Worm (Caenorhabditis elegans) whole organism, L4 larva: ENCODE results near the gene F37A4.4.
A peak's percentile ranks its signal among the peaks of the same experiment; 100 is the strongest.

ENCODE experiments used
- T26A8.4 ChIP-seq: fragments of 200-800 bp; sonication (Bioruptor generic); IDR thresholded peaks from 2 replicates; pipeline ENCODE4 v1.3.6; 2022; ENCODE audit warnings: missing genetic modification characterization, missing compliant biosample characterization
- aha-1 ChIP-seq: fragments of 150-350 bp; peaks from one replicate; lab custom pipeline; 2014; ENCODE audit warnings: missing biosample characterization, missing genetic modification characterization
- ceh-32 ChIP-seq: sonication (generic microtip); optimal IDR thresholded peaks from 2 replicates; lab custom pipeline; 2016; ENCODE audit warnings: mild to moderate bottlenecking, missing genetic modification characterization, missing compliant biosample characterization; ENCODE audit not compliant: poor library complexity
- ces-1 ChIP-seq: fragments of 150-350 bp; sonication (generic microtip); optimal IDR thresholded peaks from 4 replicates; lab custom pipeline; 2014; ENCODE audit warnings: missing biosample characterization, missing genetic modification reagents, missing genetic modification characterization
- daf-16 ChIP-seq, 3 experiments: sonication (generic microtip); optimal IDR thresholded peaks; 2 replicates each; lab custom pipeline; 2016 to 2017; ENCODE audit warnings: missing genetic modification characterization in 3 of 3, missing genetic modification reagents in 3 of 3, mild to moderate bottlenecking in 2 of 3, missing compliant biosample characterization in 2 of 3, missing biosample characterization in 1 of 3, moderate library complexity in 1 of 3
- dmd-8 ChIP-seq: fragments of 200-800 bp; sonication (Bioruptor generic); IDR thresholded peaks from 2 replicates; pipeline ENCODE4 v1.3.6; 2022; ENCODE audit warnings: missing genetic modification characterization, missing compliant biosample characterization
- egl-27 ChIP-seq: sonication (generic microtip); optimal IDR thresholded peaks from 3 replicates; lab custom pipeline; 2017; ENCODE audit warnings: missing biosample characterization, missing genetic modification reagents, missing genetic modification characterization
- gei-8 ChIP-seq: fragments of 200-800 bp; sonication (Bioruptor generic); optimal IDR thresholded peaks from 2 replicates; lab custom pipeline; 2018; ENCODE audit warnings: mild to moderate bottlenecking, missing genetic modification characterization, missing compliant biosample characterization
- hlh-30 ChIP-seq: sonication (generic microtip); optimal IDR thresholded peaks from 2 replicates; lab custom pipeline; 2017; ENCODE audit warnings: antibody characterized with exemption, mild to moderate bottlenecking, missing genetic modification characterization, missing compliant biosample characterization; ENCODE audit not compliant: insufficient read depth
- mes-2 ChIP-seq: sonication (generic microtip); optimal IDR thresholded peaks from 2 replicates; lab custom pipeline; 2016; ENCODE audit warnings: missing genotype, mild to moderate bottlenecking, missing genetic modification characterization, missing compliant biosample characterization; ENCODE audit not compliant: poor library complexity, severe bottlenecking
- nhr-11 ChIP-seq: fragments of 150-350 bp; optimal IDR thresholded peaks from 2 replicates; lab custom pipeline; 2014; ENCODE audit warnings: missing biosample characterization, missing genetic modification characterization
- nhr-111 ChIP-seq: fragments of 200-800 bp; sonication (Bioruptor generic); optimal IDR thresholded peaks from 2 replicates; lab custom pipeline; 2018; ENCODE audit warnings: mild to moderate bottlenecking, missing genetic modification characterization, missing compliant biosample characterization
- nhr-237 ChIP-seq: sonication (generic microtip); optimal IDR thresholded peaks from 2 replicates; lab custom pipeline; 2017; ENCODE audit warnings: missing biosample characterization, missing genetic modification characterization
- nhr-77 ChIP-seq: fragments of 150-350 bp; optimal IDR thresholded peaks from 2 replicates; lab custom pipeline; 2014; ENCODE audit warnings: missing biosample characterization, missing genetic modification characterization
- rbr-2 ChIP-seq: sonication (generic microtip); optimal IDR thresholded peaks from 2 replicates; lab custom pipeline; 2016; ENCODE audit warnings: missing genotype, missing genetic modification characterization, missing compliant biosample characterization
- snpc-4 ChIP-seq: fragments of 150-350 bp; optimal IDR thresholded peaks from 2 replicates; lab custom pipeline; 2014; ENCODE audit warnings: missing biosample characterization, missing genetic modification characterization
- unc-62 ChIP-seq, 3 experiments: fragments of 150-350 bp in 1 of 3; sonication (generic microtip); optimal IDR thresholded peaks in 2 of 3; peaks in 1 of 3; 1 replicate in 1 of 3; 2 replicates in 2 of 3; lab custom pipeline; 2014 to 2017; ENCODE audit warnings: missing biosample characterization in 3 of 3, missing genetic modification characterization in 3 of 3, missing genetic modification reagents in 3 of 3, missing genotype in 1 of 3

Gene F37A4.4

ce11 chrIII:6740072-6740471, 26.7 kb downstream of the F37A4.4 start:
- TF ChIP-seq mes-2 (tag; lab: Kevin White, UChicago), result no peak
- no peak for TF ChIP-seq ces-1 (GFP tag; lab: Kevin White, UChicago)
- TF ChIP-seq gei-8, result no peak
- TF ChIP-seq snpc-4 (tag; lab: Kevin White, UChicago), result no peak
- no peak for TF ChIP-seq nhr-11 (tag; lab: Kevin White, UChicago)
- no peak for TF ChIP-seq hlh-30
- no peak for TF ChIP-seq rbr-2
- TF ChIP-seq T26A8.4 (GFP tag; lab: Robert Waterston, UW), result no peak

ce11 chrIII:6742597-6742996, 29.2 kb downstream of the F37A4.4 start:
- peak in 1 of 2 experiments; percentile 98 for TF ChIP-seq unc-62 (GFP tag; optimal IDR thresholded peaks at IDR 0.05 in 1 of 2; lab: Kevin White, UChicago)
- no peak for TF ChIP-seq unc-62 (tag; optimal IDR thresholded peaks at IDR 0.05; lab: Kevin White, UChicago)
- no peak for TF ChIP-seq nhr-237 (tag; lab: Kevin White, UChicago)
- peak in 1 of 2 experiments; percentile 90 for TF ChIP-seq daf-16 (GFP tag; optimal IDR thresholded peaks at IDR 0.05; lab: Kevin White, UChicago)
- TF ChIP-seq daf-16 (tag; optimal IDR thresholded peaks at IDR 0.05; lab: Kevin White, UChicago), result no peak
- TF ChIP-seq egl-27 (tag; lab: Kevin White, UChicago), result no peak

ce11 chrIII:6746008-6746407, 32.6 kb downstream of the F37A4.4 start, which contains the start of gene dig-1:
TSS of gene dig-1 (plus strand) at chrIII:6746308.
- TF ChIP-seq nhr-77 (tag; lab: Kevin White, UChicago), result no peak

- TF ChIP-seq aha-1, result peak; percentile 93
- no peak for TF ChIP-seq dmd-8 (GFP tag; lab: Robert Waterston, UW)
Observed at ce11 chrIII:6746668-6747067, 33.3 kb downstream of the F37A4.4 start.

- peak in 1 of 2 experiments; percentile 92 for TF ChIP-seq unc-62 (GFP tag; optimal IDR thresholded peaks at IDR 0.05 in 1 of 2; lab: Kevin White, UChicago)
- TF ChIP-seq unc-62 (tag; optimal IDR thresholded peaks at IDR 0.05; lab: Kevin White, UChicago), result no peak
- no peak for TF ChIP-seq ceh-32
Observed at ce11 chrIII:6752612-6753011, 39.2 kb downstream of the F37A4.4 start.

ce11 chrIII:6756769-6757168, 43.4 kb downstream of the F37A4.4 start:
- no peak for TF ChIP-seq nhr-111 (GFP tag; lab: Kevin White, UChicago)
- peak in 1 of 2 experiments; percentile 96 for TF ChIP-seq unc-62 (GFP tag; optimal IDR thresholded peaks at IDR 0.05 in 1 of 2; lab: Kevin White, UChicago)
- no peak for TF ChIP-seq unc-62 (tag; optimal IDR thresholded peaks at IDR 0.05; lab: Kevin White, UChicago)
